Fruit fly (Drosophila melanogaster) whole organism, embryonic: ENCODE measurements around the gene CG4653.

Experiments
- ATbp ChIP-seq: fragments of 200-800 bp; sonication (Bioruptor generic); optimal IDR thresholded peaks from 2 replicates; lab custom pipeline; 2017; ENCODE audit warnings: missing biosample characterization, mild to moderate bottlenecking, missing genetic modification characterization, missing genetic modification reagents
- BEAF-32 ChIP-seq: fragments of 200-800 bp; sonication (Bioruptor generic); optimal IDR thresholded peaks from 3 replicates; lab custom pipeline; 2017; ENCODE audit warnings: missing biosample characterization, missing genetic modification characterization, mild to moderate bottlenecking, moderate library complexity, missing genetic modification reagents
- CG10274 ChIP-seq: fragments of 200-800 bp; sonication (Bioruptor generic); optimal IDR thresholded peaks from 3 replicates; lab custom pipeline; 2017; ENCODE audit warnings: missing biosample characterization, mild to moderate bottlenecking, missing genetic modification characterization
- CG10959 ChIP-seq: fragments of 200-800 bp; sonication (Bioruptor generic); IDR thresholded peaks from 2 replicates; pipeline ENCODE4 v1.3.6; 2022; ENCODE audit warnings: missing biosample characterization, missing genetic modification characterization
- CG14710 ChIP-seq: fragments of 200-800 bp; sonication (Bioruptor generic); optimal IDR thresholded peaks from 3 replicates; lab custom pipeline; 2019; ENCODE audit warnings: missing biosample characterization, mild to moderate bottlenecking, missing genetic modification characterization, moderate library complexity
- CG15696 ChIP-seq: fragments of 200-800 bp; sonication (Bioruptor generic); optimal IDR thresholded peaks from 2 replicates; lab custom pipeline; 2019; ENCODE audit warnings: missing biosample characterization, mild to moderate bottlenecking, missing genetic modification characterization, moderate library complexity
- CG1602 ChIP-seq: fragments of 200-800 bp; sonication (Bioruptor generic); optimal IDR thresholded peaks from 3 replicates; lab custom pipeline; 2016; ENCODE audit warnings: missing biosample characterization, missing genetic modification characterization
- CG2712 ChIP-seq: fragments of 200-800 bp; optimal IDR thresholded peaks from 3 replicates; lab custom pipeline; 2019; ENCODE audit warnings: missing biosample characterization, mild to moderate bottlenecking, missing genetic modification characterization, moderate library complexity
- CG34224 ChIP-seq: fragments of 200-800 bp; sonication (Bioruptor generic); IDR thresholded peaks from 3 replicates; pipeline ENCODE4 v1.3.6; 2022; ENCODE audit warnings: missing biosample characterization, missing genetic modification characterization; ENCODE audit not compliant: partially characterized antibody
- CG34422 ChIP-seq: fragments of 200-800 bp; sonication (Bioruptor generic); IDR thresholded peaks from 3 replicates; pipeline ENCODE4 v1.3.6; 2022; ENCODE audit warnings: missing biosample characterization, missing genetic modification characterization
- CG3995 ChIP-seq: fragments of 200-800 bp; sonication (Bioruptor generic); optimal IDR thresholded peaks from 3 replicates; lab custom pipeline; 2016; ENCODE audit warnings: missing biosample characterization, missing genetic modification characterization
- CG4424 ChIP-seq: fragments of 200-800 bp; sonication (Bioruptor generic); optimal IDR thresholded peaks from 3 replicates; lab custom pipeline; 2016; ENCODE audit warnings: missing biosample characterization, missing genetic modification characterization
- CG4854 ChIP-seq: fragments of 200-800 bp; sonication (Bioruptor generic); optimal IDR thresholded peaks from 2 replicates; lab custom pipeline; 2016; ENCODE audit warnings: missing biosample characterization, missing genetic modification characterization, inconsistent platforms
- CG7556 ChIP-seq: fragments of 200-800 bp; sonication (Bioruptor generic); optimal IDR thresholded peaks from 2 replicates; lab custom pipeline; 2017; ENCODE audit warnings: missing biosample characterization, mild to moderate bottlenecking, missing genetic modification characterization
- CG7745 ChIP-seq: fragments of 200-800 bp; sonication (Bioruptor generic); optimal IDR thresholded peaks from 2 replicates; lab custom pipeline; 2018; ENCODE audit warnings: missing biosample characterization, mild to moderate bottlenecking, missing genetic modification characterization, moderate library complexity
- CG7839 ChIP-seq: fragments of 200-800 bp; sonication (Bioruptor generic); optimal IDR thresholded peaks from 3 replicates; lab custom pipeline; 2018; ENCODE audit warnings: missing biosample characterization, mild to moderate bottlenecking, missing genetic modification characterization, moderate library complexity
- CG8281 ChIP-seq: fragments of 200-800 bp; sonication (Bioruptor generic); optimal IDR thresholded peaks from 2 replicates; lab custom pipeline; 2018; ENCODE audit warnings: missing biosample characterization, mild to moderate bottlenecking, missing genetic modification characterization, moderate library complexity
- CG8290 ChIP-seq, 3 experiments: fragments of 200-800 bp; sonication (Bioruptor generic); optimal IDR thresholded peaks; 2 replicates each; lab custom pipeline; 2016 to 2019; ENCODE audit warnings: missing biosample characterization in 3 of 3, missing genetic modification characterization in 3 of 3, mild to moderate bottlenecking in 2 of 3, moderate library complexity in 1 of 3
- Dek ChIP-seq: fragments of 200-800 bp; sonication (Bioruptor generic); optimal IDR thresholded peaks from 3 replicates; lab custom pipeline; 2019; ENCODE audit warnings: missing biosample characterization, mild to moderate bottlenecking, missing genetic modification characterization, moderate library complexity
- Doc2 ChIP-seq: fragments of 200-800 bp; sonication (Bioruptor generic); IDR thresholded peaks from 2 replicates; pipeline ENCODE4 v1.3.6; 2022; ENCODE audit warnings: missing biosample characterization, missing genetic modification characterization
- E2f2 ChIP-seq: fragments of 200-800 bp; sonication (Bioruptor generic); IDR thresholded peaks from 2 replicates; pipeline ENCODE4 v1.3.6; 2022; ENCODE audit warnings: missing biosample characterization, missing genetic modification characterization
- HHEX ChIP-seq: fragments of 200-800 bp; sonication (Bioruptor generic); optimal IDR thresholded peaks from 3 replicates; lab custom pipeline; 2017; ENCODE audit warnings: missing biosample characterization, mild to moderate bottlenecking, missing genetic modification characterization, missing genetic modification reagents
- Hsf ChIP-seq: fragments of 200-800 bp; sonication (Bioruptor generic); optimal IDR thresholded peaks from 3 replicates; lab custom pipeline; 2016; ENCODE audit warnings: missing biosample characterization, missing genetic modification characterization
- MTF-1 ChIP-seq: fragments of 200-800 bp; sonication (Bioruptor generic); optimal IDR thresholded peaks from 2 replicates; lab custom pipeline; 2018; ENCODE audit warnings: missing biosample characterization, mild to moderate bottlenecking, missing genetic modification characterization, borderline replicate concordance
- Mrtf ChIP-seq: fragments of 200-800 bp; sonication (Bioruptor generic); IDR thresholded peaks from 3 replicates; pipeline ENCODE4 v1.3.6; 2022; ENCODE audit warnings: missing biosample characterization, missing genetic modification characterization
- Neu2 ChIP-seq: fragments of 200-800 bp; sonication (Bioruptor generic); optimal IDR thresholded peaks from 3 replicates; lab custom pipeline; 2016; ENCODE audit warnings: missing biosample characterization, missing genetic modification characterization, borderline replicate concordance
- Nf-YB ChIP-seq: fragments of 200-800 bp; sonication (Bioruptor generic); optimal IDR thresholded peaks from 3 replicates; lab custom pipeline; 2019; ENCODE audit warnings: missing biosample characterization, mild to moderate bottlenecking, missing genetic modification characterization, moderate library complexity
- PHDP ChIP-seq: fragments of 200-800 bp; sonication (Bioruptor generic); optimal IDR thresholded peaks from 3 replicates; lab custom pipeline; 2018; ENCODE audit warnings: missing biosample characterization, mild to moderate bottlenecking, missing genetic modification characterization, moderate library complexity
- Ptx1 ChIP-seq: fragments of 200-800 bp; sonication (Bioruptor generic); IDR thresholded peaks from 2 replicates; pipeline ENCODE4 v1.3.6; 2022; ENCODE audit warnings: missing biosample characterization, missing genetic modification characterization
- Six4 ChIP-seq: fragments of 200-800 bp; sonication (Bioruptor generic); optimal IDR thresholded peaks from 2 replicates; lab custom pipeline; 2016; ENCODE audit warnings: missing biosample characterization, missing genetic modification characterization
- Trl ChIP-seq, 3 experiments: fragments of >200 bp in 2 of 3; fragments of 200-800 bp in 1 of 3; sonication (Bioruptor generic) in 1 of 3; optimal IDR thresholded peaks; 2 replicates in 1 of 3; 3 replicates in 2 of 3; lab custom pipeline; 2016 to 2017; ENCODE audit warnings: missing biosample characterization in 1 of 3, missing genetic modification characterization in 1 of 3
- YL-1 ChIP-seq: fragments of 200-800 bp; sonication (Bioruptor generic); optimal IDR thresholded peaks from 3 replicates; lab custom pipeline; 2017; ENCODE audit warnings: missing biosample characterization, mild to moderate bottlenecking, missing genetic modification characterization
- br ChIP-seq: fragments of >200 bp; optimal IDR thresholded peaks from 2 replicates; lab custom pipeline; 2017
- dati ChIP-seq: fragments of 200-800 bp; sonication (Bioruptor generic); IDR thresholded peaks from 2 replicates; pipeline ENCODE4 v1.3.6; 2022; ENCODE audit warnings: missing biosample characterization, missing genetic modification characterization
- dmrt99B ChIP-seq: fragments of 200-800 bp; sonication (Bioruptor generic); optimal IDR thresholded peaks from 2 replicates; lab custom pipeline; 2018; ENCODE audit warnings: missing biosample characterization, mild to moderate bottlenecking, missing genetic modification characterization, moderate library complexity
- en ChIP-seq: fragments of 200-800 bp; sonication (Bioruptor generic); optimal IDR thresholded peaks from 2 replicates; lab custom pipeline; 2016; ENCODE audit warnings: missing biosample characterization, missing genetic modification characterization
- gcm ChIP-seq: fragments of 200-800 bp; sonication (Bioruptor generic); optimal IDR thresholded peaks from 2 replicates; lab custom pipeline; 2019; ENCODE audit warnings: missing biosample characterization, mild to moderate bottlenecking, missing genetic modification characterization, moderate library complexity
- hbn ChIP-seq: fragments of 200-800 bp; sonication (Bioruptor generic); IDR thresholded peaks from 2 replicates; pipeline ENCODE4 v1.3.6; 2022; ENCODE audit warnings: missing biosample characterization, missing genetic modification characterization; ENCODE audit not compliant: partially characterized antibody
- kni ChIP-seq: fragments of 200-800 bp; sonication (Bioruptor generic); optimal IDR thresholded peaks from 3 replicates; lab custom pipeline; 2017; ENCODE audit warnings: mild to moderate bottlenecking, missing biosample characterization, missing genetic modification reagents, missing genetic modification characterization
- lab ChIP-seq: fragments of 200-800 bp; sonication (Bioruptor generic); optimal IDR thresholded peaks from 3 replicates; lab custom pipeline; 2017; ENCODE audit warnings: missing biosample characterization, missing genetic modification characterization, mild to moderate bottlenecking, moderate library complexity, missing genetic modification reagents
- pita ChIP-seq: fragments of 200-800 bp; sonication (Bioruptor generic); optimal IDR thresholded peaks from 2 replicates; lab custom pipeline; 2017; ENCODE audit warnings: missing biosample characterization, mild to moderate bottlenecking, missing genetic modification characterization
- sc ChIP-seq, 3 experiments: fragments of >200 bp in 2 of 3; fragments of 200-800 bp in 1 of 3; sonication (Bioruptor generic) in 1 of 3; optimal IDR thresholded peaks; 2 replicates in 2 of 3; 3 replicates in 1 of 3; lab custom pipeline; 2017; ENCODE audit warnings: mild to moderate bottlenecking in 1 of 3, missing biosample characterization in 1 of 3, missing genetic modification characterization in 1 of 3, missing genetic modification reagents in 1 of 3
- sens ChIP-seq: fragments of 200-800 bp; sonication (Bioruptor generic); peaks from one replicate; lab custom pipeline; 2016; ENCODE audit warnings: missing biosample characterization, missing genetic modification characterization
- tll ChIP-seq, 2 experiments: fragments of 200-800 bp in 1 of 2; fragments of >200 bp in 1 of 2; sonication (Bioruptor generic) in 1 of 2; optimal IDR thresholded peaks; 2 replicates each; lab custom pipeline; 2017 to 2019; ENCODE audit warnings: missing biosample characterization in 2 of 2, missing genetic modification characterization in 2 of 2, mild to moderate bottlenecking in 1 of 2, moderate library complexity in 1 of 2
- tup ChIP-seq: fragments of 200-800 bp; sonication (Bioruptor generic); optimal IDR thresholded peaks from 2 replicates; lab custom pipeline; 2016; ENCODE audit warnings: missing biosample characterization, mild to moderate bottlenecking, missing genetic modification characterization, moderate library complexity
- unc-4 ChIP-seq: fragments of 200-800 bp; sonication (Bioruptor generic); IDR thresholded peaks from 2 replicates; pipeline ENCODE4 v1.3.6; 2022; ENCODE audit warnings: missing biosample characterization, missing genetic modification characterization; ENCODE audit not compliant: partially characterized antibody
- wdn ChIP-seq: fragments of 200-800 bp; sonication (Bioruptor generic); IDR thresholded peaks from 2 replicates; pipeline ENCODE4 v1.3.6; 2022; ENCODE audit warnings: missing biosample characterization, missing genetic modification characterization
- zfh2 ChIP-seq: fragments of 200-800 bp; sonication (Bioruptor generic); optimal IDR thresholded peaks from 2 replicates; lab custom pipeline; 2016; ENCODE audit warnings: missing biosample characterization, missing genetic modification characterization

CG4653 gene

DNA sequence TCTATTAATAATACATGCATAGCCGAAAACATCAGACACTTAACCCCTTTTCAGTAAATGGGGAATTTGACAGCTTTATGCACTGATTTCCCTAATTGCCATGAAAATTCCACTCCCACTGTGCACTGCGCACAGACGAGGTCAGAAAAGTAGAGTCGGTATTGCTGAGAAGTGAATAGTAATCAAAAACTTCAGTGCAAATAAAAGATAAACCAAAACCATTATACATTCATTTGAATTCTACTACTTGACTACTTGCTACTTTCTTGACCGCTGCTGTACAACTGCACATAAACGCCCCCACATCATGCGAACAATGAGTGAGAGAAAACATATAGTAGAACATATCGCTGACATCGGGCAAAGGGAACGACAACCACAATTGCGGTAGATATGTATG is 12.4 kb upstream of the CG4653 start (continued):
- TF ChIP-seq tll (GFP tag; optimal IDR thresholded peaks at IDR 0.05; lab: Kevin White, UChicago) (no peak), CG7745 (tag; lab: Kevin White, UChicago) (no peak), Doc2 (GFP tag; lab: Robert Waterston, UW) (peak; percentile 12; the same call in 1 of the 2 replicates), lab (GFP tag; lab: Kevin White, UChicago) (peak; percentile 85), en (GFP tag; lab: Kevin White, UChicago) (peak; percentile 64), CG4854 (GFP tag; lab: Kevin White, UChicago) (peak; percentile 70), CG7839 (tag; lab: Kevin White, UChicago) (peak; percentile 89), dati (GFP tag; lab: Robert Waterston, UW) (peak; percentile 83), Nf-YB (GFP tag; lab: Kevin White, UChicago) (peak; percentile 63), sc (optimal IDR thresholded peaks at IDR 0.05; lab: Kevin White, UChicago) (no peak), sc (GFP tag; optimal IDR thresholded peaks at IDR 0.05; lab: Kevin White, UChicago) (peak; percentile 81), YL-1 (peak; percentile 1), CG8281 (peak; percentile 36), CG15696 (tag; lab: Kevin White, UChicago) (peak; percentile 50), dmrt99B (peak; percentile 89), CG2712 (tag; lab: Kevin White, UChicago) (peak; percentile 90), CG14710 (tag; lab: Kevin White, UChicago) (peak; percentile 83), kni (peak; percentile 11), Dek (tag; lab: Kevin White, UChicago) (peak; percentile 67), Ptx1 (peak; percentile 89), wdn (peak; percentile 54; the same call in 1 of the 2 replicates), BEAF-32 (GFP tag; lab: Kevin White, UChicago) (no peak), Neu2 (GFP tag; lab: Kevin White, UChicago) (no peak), unc-4 (GFP tag; lab: Robert Waterston, UW) (no peak), CG7556 (peak; percentile 64), tup (GFP tag; lab: Kevin White, UChicago) (peak; percentile 79), CG3995 (GFP tag; lab: Kevin White, UChicago) (no peak), CG34422 (GFP tag; lab: Robert Waterston, UW) (peak; percentile 83; the same call in 2 of the 3 replicates), Hsf (GFP tag; lab: Kevin White, UChicago) (peak; percentile 86), E2f2 (GFP tag; lab: Robert Waterston, UW) (peak; percentile 61; the same call in 1 of the 2 replicates), gcm (peak; percentile 84), CG10959 (peak; percentile 75), Trl (optimal IDR thresholded peaks at IDR 0.05; lab: Kevin White, UChicago) (no peak), Trl (GFP tag; optimal IDR thresholded peaks at IDR 0.05; lab: Kevin White, UChicago) (peak; percentile 90), CG1602 (GFP tag; lab: Kevin White, UChicago) (peak; percentile 76), hbn (GFP tag; lab: Robert Waterston, UW) (no peak), sens (peak; percentile 98), Mrtf (peak; percentile 79), CG8290 (GFP tag; optimal IDR thresholded peaks at IDR 0.05; lab: Kevin White, UChicago) (peak; percentile 65), CG8290 (tag; optimal IDR thresholded peaks at IDR 0.05; lab: Kevin White, UChicago) (peak in 1 of 2 experiments; percentile 88), MTF-1 (GFP tag; lab: Kevin White, UChicago) (peak; percentile 75), zfh2 (GFP tag; lab: Kevin White, UChicago) (peak; percentile 33), br (lab: Kevin White, UChicago) (no peak), PHDP (tag; lab: Kevin White, UChicago) (peak; percentile 82), ATbp (GFP tag; lab: Kevin White, UChicago) (peak; percentile 89), CG10274 (GFP tag; lab: Kevin White, UChicago) (peak; percentile 47), HHEX (GFP tag; lab: Kevin White, UChicago) (peak; percentile 75), CG34224 (GFP tag; lab: Robert Waterston, UW) (no peak), pita (GFP tag; lab: Kevin White, UChicago) (no peak), CG4424 (GFP tag; lab: Kevin White, UChicago) (peak; percentile 84), Six4 (GFP tag; lab: Kevin White, UChicago) (peak; percentile 82)
